Fruit fly (Drosophila melanogaster) whole organism, embryonic: ENCODE measurements around the gene CG43322.

Source experiments
- Atf6 ChIP-seq: fragments of 200-800 bp; sonication (Bioruptor generic); IDR thresholded peaks from 2 replicates; pipeline ENCODE4 v1.3.6; 2022; ENCODE audit warnings: missing biosample characterization, missing genetic modification characterization
- BEAF-32 ChIP-seq: fragments of 200-800 bp; sonication (Bioruptor generic); optimal IDR thresholded peaks from 3 replicates; lab custom pipeline; 2017; ENCODE audit warnings: missing biosample characterization, missing genetic modification characterization, mild to moderate bottlenecking, moderate library complexity, missing genetic modification reagents
- Bdp1 ChIP-seq: fragments of 200-800 bp; sonication (Bioruptor generic); optimal IDR thresholded peaks from 3 replicates; lab custom pipeline; 2016; ENCODE audit warnings: missing biosample characterization, missing genetic modification characterization
- Bgb ChIP-seq: fragments of 200-800 bp; sonication (Bioruptor generic); IDR thresholded peaks from 2 replicates; pipeline ENCODE4 v1.3.6; 2022; ENCODE audit warnings: missing biosample characterization, missing genetic modification characterization; ENCODE audit not compliant: partially characterized antibody
- CG11247 ChIP-seq: fragments of 200-800 bp; sonication (Bioruptor generic); IDR thresholded peaks from 2 replicates; pipeline ENCODE4 v1.3.6; 2022; ENCODE audit warnings: missing biosample characterization, missing genetic modification characterization
- CG11456 ChIP-seq: fragments of 200-800 bp; sonication (Bioruptor generic); IDR thresholded peaks from 3 replicates; pipeline ENCODE4 v1.3.6; 2022; ENCODE audit warnings: missing biosample characterization, missing genetic modification characterization
- CG12071 ChIP-seq: fragments of 200-800 bp; sonication (Bioruptor generic); optimal IDR thresholded peaks from 3 replicates; lab custom pipeline; 2018; ENCODE audit warnings: missing biosample characterization, mild to moderate bottlenecking, missing genetic modification characterization
- CG12744 ChIP-seq: fragments of 200-800 bp; sonication (Bioruptor generic); optimal IDR thresholded peaks from 2 replicates; lab custom pipeline; 2016; ENCODE audit warnings: missing biosample characterization, missing genetic modification characterization
- CG13624 ChIP-seq: fragments of 200-800 bp; sonication (Bioruptor generic); optimal IDR thresholded peaks from 2 replicates; lab custom pipeline; 2016; ENCODE audit warnings: missing biosample characterization, missing genetic modification characterization
- CG1602 ChIP-seq: fragments of 200-800 bp; sonication (Bioruptor generic); optimal IDR thresholded peaks from 3 replicates; lab custom pipeline; 2016; ENCODE audit warnings: missing biosample characterization, missing genetic modification characterization
- CG1603 ChIP-seq: fragments of 200-800 bp; sonication (Bioruptor generic); optimal IDR thresholded peaks from 2 replicates; lab custom pipeline; 2019; ENCODE audit warnings: missing biosample characterization, mild to moderate bottlenecking, missing genetic modification characterization, moderate library complexity
- CG17912 ChIP-seq: fragments of 200-800 bp; sonication (Bioruptor generic); optimal IDR thresholded peaks from 2 replicates; lab custom pipeline; 2018; ENCODE audit warnings: missing biosample characterization, mild to moderate bottlenecking, missing genetic modification characterization
- CG2116 ChIP-seq: fragments of 200-800 bp; sonication (Bioruptor generic); optimal IDR thresholded peaks from 3 replicates; lab custom pipeline; 2018; ENCODE audit warnings: missing biosample characterization, mild to moderate bottlenecking, missing genetic modification characterization
- CG2678 ChIP-seq: fragments of 200-800 bp; sonication (Bioruptor generic); optimal IDR thresholded peaks from 3 replicates; lab custom pipeline; 2019; ENCODE audit warnings: missing biosample characterization, mild to moderate bottlenecking, missing genetic modification characterization, moderate library complexity
- CG2875 ChIP-seq: fragments of 200-800 bp; sonication (Bioruptor generic); optimal IDR thresholded peaks from 2 replicates; lab custom pipeline; 2017; ENCODE audit warnings: missing biosample characterization, mild to moderate bottlenecking, missing genetic modification characterization, missing genetic modification reagents
- CG30020 ChIP-seq: fragments of 200-800 bp; optimal IDR thresholded peaks from 2 replicates; lab custom pipeline; 2019; ENCODE audit warnings: missing biosample characterization, mild to moderate bottlenecking, missing genetic modification characterization, moderate library complexity
- CG31388 ChIP-seq: fragments of 200-800 bp; sonication (Bioruptor generic); optimal IDR thresholded peaks from 2 replicates; lab custom pipeline; 2016; ENCODE audit warnings: missing biosample characterization, missing genetic modification characterization
- CG4404 ChIP-seq: fragments of 200-800 bp; sonication (Bioruptor generic); IDR thresholded peaks from 2 replicates; pipeline ENCODE4 v1.3.6; 2022; ENCODE audit warnings: missing biosample characterization, missing genetic modification characterization
- CG4820 ChIP-seq: fragments of 200-800 bp; sonication (Bioruptor generic); optimal IDR thresholded peaks from 3 replicates; lab custom pipeline; 2016; ENCODE audit warnings: missing biosample characterization, missing genetic modification characterization
- CG8089 ChIP-seq: fragments of 200-800 bp; sonication (Bioruptor generic); optimal IDR thresholded peaks from 3 replicates; lab custom pipeline; 2016; ENCODE audit warnings: missing biosample characterization, missing genetic modification characterization
- CG8388 ChIP-seq: fragments of 200-800 bp; sonication (Bioruptor generic); optimal IDR thresholded peaks from 2 replicates; lab custom pipeline; 2019; ENCODE audit warnings: missing biosample characterization, mild to moderate bottlenecking, missing genetic modification characterization, moderate library complexity
- CG8478 ChIP-seq: fragments of >200 bp; optimal IDR thresholded peaks from 2 replicates; lab custom pipeline; 2018
- CG9932 ChIP-seq: fragments of 200-800 bp; sonication (Bioruptor generic); IDR thresholded peaks from 2 replicates; pipeline ENCODE4 v1.3.6; 2022; ENCODE audit warnings: missing biosample characterization, missing genetic modification characterization
- Dfd ChIP-seq, 2 experiments: fragments of >200 bp; optimal IDR thresholded peaks; 2 replicates each; lab custom pipeline; 2017; ENCODE audit warnings: missing biosample characterization in 2 of 2, missing genetic modification characterization in 2 of 2
- Eip74EF ChIP-seq, 2 experiments: fragments of 200-800 bp in 1 of 2; fragments of >200 bp in 1 of 2; sonication (Bioruptor generic) in 1 of 2; optimal IDR thresholded peaks; 2 replicates each; lab custom pipeline; 2017 to 2019; ENCODE audit warnings: missing biosample characterization in 2 of 2, missing genetic modification characterization in 2 of 2, mild to moderate bottlenecking in 1 of 2, moderate library complexity in 1 of 2
- Fer3 ChIP-seq: fragments of 200-800 bp; sonication (Bioruptor generic); optimal IDR thresholded peaks from 2 replicates; lab custom pipeline; 2018; ENCODE audit warnings: missing biosample characterization, mild to moderate bottlenecking, missing genetic modification characterization, moderate library complexity
- HmgD ChIP-seq: fragments of 200-800 bp; sonication (Bioruptor generic); optimal IDR thresholded peaks from 3 replicates; lab custom pipeline; 2016; ENCODE audit warnings: missing biosample characterization, missing genetic modification characterization
- Lhr ChIP-seq: fragments of 200-800 bp; sonication (Bioruptor generic); optimal IDR thresholded peaks from 3 replicates; lab custom pipeline; 2017; ENCODE audit warnings: mild to moderate bottlenecking, missing biosample characterization, missing genetic modification reagents, missing genetic modification characterization
- MBD-R2 ChIP-seq: fragments of 200-800 bp; sonication (Bioruptor generic); IDR thresholded peaks from 2 replicates; pipeline ENCODE4 v1.3.6; 2022; ENCODE audit warnings: missing biosample characterization, missing genetic modification characterization
- Mrtf ChIP-seq: fragments of 200-800 bp; sonication (Bioruptor generic); IDR thresholded peaks from 3 replicates; pipeline ENCODE4 v1.3.6; 2022; ENCODE audit warnings: missing biosample characterization, missing genetic modification characterization
- Oaz ChIP-seq: fragments of 200-800 bp; sonication (Bioruptor generic); IDR thresholded peaks from 2 replicates; pipeline ENCODE4 v1.3.6; 2022; ENCODE audit warnings: missing biosample characterization, missing genetic modification characterization
- Rfx ChIP-seq: fragments of 200-800 bp; sonication (Bioruptor generic); IDR thresholded peaks from 2 replicates; pipeline ENCODE4 v1.3.6; 2022; ENCODE audit warnings: missing biosample characterization, missing genetic modification characterization
- Ssrp ChIP-seq: fragments of 200-800 bp; sonication (Bioruptor generic); optimal IDR thresholded peaks from 2 replicates; lab custom pipeline; 2018; ENCODE audit warnings: missing biosample characterization, mild to moderate bottlenecking, missing genetic modification characterization, moderate library complexity
- YL-1 ChIP-seq: fragments of 200-800 bp; sonication (Bioruptor generic); optimal IDR thresholded peaks from 3 replicates; lab custom pipeline; 2017; ENCODE audit warnings: missing biosample characterization, mild to moderate bottlenecking, missing genetic modification characterization
- bbx ChIP-seq: fragments of 200-800 bp; sonication (Bioruptor generic); IDR thresholded peaks from 2 replicates; pipeline ENCODE4 v1.3.6; 2022; ENCODE audit warnings: missing biosample characterization, missing genetic modification characterization; ENCODE audit not compliant: partially characterized antibody
- chinmo ChIP-seq: fragments of 200-800 bp; sonication (Bioruptor generic); IDR thresholded peaks from 4 replicates; pipeline ENCODE4 v1.3.6; 2022; ENCODE audit warnings: missing biosample characterization, missing genetic modification characterization; ENCODE audit not compliant: partially characterized antibody
- crol ChIP-seq: fragments of 200-800 bp; sonication (Bioruptor generic); IDR thresholded peaks from 2 replicates; pipeline ENCODE4 v1.3.6; 2022; ENCODE audit warnings: missing biosample characterization, missing genetic modification characterization
- dm ChIP-seq: fragments of 200-800 bp; sonication (Bioruptor generic); optimal IDR thresholded peaks from 3 replicates; lab custom pipeline; 2016; ENCODE audit warnings: missing biosample characterization, missing genetic modification characterization
- ems ChIP-seq: fragments of 200-800 bp; sonication (Bioruptor generic); optimal IDR thresholded peaks from 3 replicates; lab custom pipeline; 2016; ENCODE audit warnings: missing biosample characterization, missing genetic modification characterization
- fu2 ChIP-seq: fragments of 200-800 bp; sonication (Bioruptor generic); optimal IDR thresholded peaks from 2 replicates; lab custom pipeline; 2016; ENCODE audit warnings: missing biosample characterization, missing genetic modification characterization
- her ChIP-seq: fragments of 200-800 bp; sonication (Bioruptor generic); optimal IDR thresholded peaks from 2 replicates; lab custom pipeline; 2016; ENCODE audit warnings: missing biosample characterization, missing genetic modification characterization
- hkb ChIP-seq, 2 experiments: fragments of 200-800 bp in 1 of 2; fragments of >200 bp in 1 of 2; sonication (Bioruptor generic) in 1 of 2; IDR thresholded peaks in 1 of 2; optimal IDR thresholded peaks in 1 of 2; 2 replicates each; pipeline versions ENCODE4 v1.3.6 to Lab custom; 2017 to 2022; ENCODE audit warnings: missing biosample characterization in 1 of 2, missing genetic modification characterization in 1 of 2
- kni ChIP-seq: fragments of 200-800 bp; sonication (Bioruptor generic); optimal IDR thresholded peaks from 3 replicates; lab custom pipeline; 2017; ENCODE audit warnings: mild to moderate bottlenecking, missing biosample characterization, missing genetic modification reagents, missing genetic modification characterization
- lbe ChIP-seq: fragments of 200-800 bp; sonication (Bioruptor generic); optimal IDR thresholded peaks from 2 replicates; lab custom pipeline; 2016; ENCODE audit warnings: missing biosample characterization, mild to moderate bottlenecking, missing genetic modification characterization
- odd ChIP-seq: fragments of 200-800 bp; sonication (Bioruptor generic); optimal IDR thresholded peaks from 2 replicates; lab custom pipeline; 2017; ENCODE audit warnings: missing biosample characterization, mild to moderate bottlenecking, missing genetic modification characterization
- pan ChIP-seq, 4 experiments: fragments of >200 bp in 3 of 4; fragments of 200-800 bp in 1 of 4; sonication (Bioruptor generic) in 1 of 4; optimal IDR thresholded peaks in 3 of 4; IDR thresholded peaks in 1 of 4; 2 replicates each; pipeline versions ENCODE4 v1.3.6 to Lab custom; 2017 to 2022; ENCODE audit warnings: missing biosample characterization in 2 of 4, missing genetic modification characterization in 2 of 4, mixed read lengths in 1 of 4
- pnt ChIP-seq: fragments of 200-800 bp; sonication (Bioruptor generic); optimal IDR thresholded peaks from 3 replicates; lab custom pipeline; 2016; ENCODE audit warnings: missing biosample characterization, missing genetic modification characterization
- ro ChIP-seq: fragments of 200-800 bp; sonication (Bioruptor generic); IDR thresholded peaks from 2 replicates; pipeline ENCODE4 v1.3.6; 2022; ENCODE audit warnings: missing biosample characterization, missing genetic modification characterization
- sr ChIP-seq: fragments of 200-800 bp; sonication (Bioruptor generic); IDR thresholded peaks from 3 replicates; pipeline ENCODE4 v1.3.6; 2022; ENCODE audit warnings: missing biosample characterization, missing genetic modification characterization
- ssp ChIP-seq: fragments of 200-800 bp; sonication (Bioruptor generic); IDR thresholded peaks from 2 replicates; pipeline ENCODE4 v1.3.6; 2022; ENCODE audit warnings: missing biosample characterization, missing genetic modification characterization

Gene CG43322

DNA sequence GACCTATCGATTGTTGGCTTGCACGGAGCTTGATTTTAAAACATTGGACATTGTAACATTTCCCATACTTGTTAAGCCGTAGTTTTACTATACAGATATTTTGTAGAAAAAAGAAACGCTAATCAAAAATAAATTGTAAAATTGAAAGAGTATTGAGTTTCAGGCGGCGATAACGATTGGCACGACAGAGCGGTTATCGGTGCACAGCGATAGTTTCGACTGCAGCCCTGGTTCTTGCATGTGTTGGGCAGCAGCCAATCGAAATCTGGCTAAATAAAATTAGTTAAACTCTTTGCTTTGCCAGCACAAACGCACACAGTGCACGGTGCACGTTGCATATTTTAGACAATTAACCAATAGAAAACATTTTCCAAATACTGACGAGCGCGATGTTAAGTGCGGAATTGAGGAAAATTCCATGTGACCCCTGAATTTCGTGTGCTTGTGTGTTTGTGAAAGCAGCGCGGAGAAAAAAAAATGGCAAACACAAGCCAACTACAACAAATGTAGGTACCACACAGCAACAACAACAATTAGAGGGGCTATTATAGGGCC is 24.7 kb downstream of the CG43322 start, which contains the start of gene milt (continued):
- TF ChIP-seq ems (GFP tag; lab: Kevin White, UChicago), result peak; percentile 53
- no peak for TF ChIP-seq ro (GFP tag; lab: Robert Waterston, UW)
- TF ChIP-seq Fer3 (tag; lab: Kevin White, UChicago), result no peak
- no peak for TF ChIP-seq CG8388 (GFP tag; lab: Kevin White, UChicago)
- no peak for TF ChIP-seq CG9932 (GFP tag; lab: Robert Waterston, UW)
- TF ChIP-seq Bdp1 (GFP tag; lab: Kevin White, UChicago), result no peak
- TF ChIP-seq CG11247, result no peak
- TF ChIP-seq HmgD (GFP tag; lab: Kevin White, UChicago), result no peak
- no peak for TF ChIP-seq hkb (optimal IDR thresholded peaks at IDR 0.05; lab: Kevin White, UChicago)
- TF ChIP-seq hkb (GFP tag; IDR thresholded peaks at IDR 0.05; lab: Robert Waterston, UW), result peak; percentile 41; the same call in 1 of the 2 replicates
- peak; percentile 65 for TF ChIP-seq CG1603 (tag; lab: Kevin White, UChicago)
- TF ChIP-seq Eip74EF (GFP tag; optimal IDR thresholded peaks at IDR 0.05; lab: Kevin White, UChicago), result no peak
- peak; percentile 83 for TF ChIP-seq dm (GFP tag; lab: Kevin White, UChicago)
- no peak for TF ChIP-seq sr (GFP tag; lab: Robert Waterston, UW)
- TF ChIP-seq pan (optimal IDR thresholded peaks at IDR 0.05; lab: Kevin White, UChicago), result no peak
- TF ChIP-seq pan (GFP tag; optimal IDR thresholded peaks at IDR 0.05 in 1 of 2, IDR thresholded peaks at IDR 0.05 in 1 of 2), result no peak
- TF ChIP-seq pnt (GFP tag; lab: Kevin White, UChicago), result no peak
- no peak for TF ChIP-seq CG8478 (lab: Kevin White, UChicago)
- TF ChIP-seq BEAF-32 (GFP tag; lab: Kevin White, UChicago), result peak; percentile 81
- TF ChIP-seq ssp (GFP tag; lab: Robert Waterston, UW), result no peak
- TF ChIP-seq CG8089 (GFP tag; lab: Kevin White, UChicago), result no peak
- no peak for TF ChIP-seq lbe (GFP tag; lab: Kevin White, UChicago)
- TF ChIP-seq kni (GFP tag; lab: Kevin White, UChicago), result peak; percentile 24
- no peak for TF ChIP-seq CG2678 (tag; lab: Kevin White, UChicago)
- peak; percentile 78 for TF ChIP-seq chinmo (GFP tag; lab: Robert Waterston, UW)
- peak; percentile 94 for TF ChIP-seq bbx (GFP tag; lab: Robert Waterston, UW)
- TF ChIP-seq Oaz (GFP tag; lab: Robert Waterston, UW), result no peak
- TF ChIP-seq YL-1 (GFP tag; lab: Kevin White, UChicago), result peak; percentile 88
- no peak for TF ChIP-seq Dfd (GFP tag; optimal IDR thresholded peaks at IDR 0.05; lab: Kevin White, UChicago)
- TF ChIP-seq Rfx (GFP tag; lab: Robert Waterston, UW), result peak; percentile 43; the same call in 1 of the 2 replicates
- TF ChIP-seq MBD-R2 (GFP tag; lab: Robert Waterston, UW), result peak; percentile 44
- TF ChIP-seq CG2875 (GFP tag; lab: Kevin White, UChicago), result no peak
- no peak for TF ChIP-seq CG31388
- peak; percentile 88 for TF ChIP-seq Bgb (GFP tag; lab: Robert Waterston, UW)
- peak; percentile 38 for TF ChIP-seq CG13624
- TF ChIP-seq CG4404, result no peak
- peak; percentile 2 for TF ChIP-seq CG12744 (GFP tag; lab: Kevin White, UChicago)
- no peak for TF ChIP-seq CG12071 (GFP tag; lab: Kevin White, UChicago)
- TF ChIP-seq her (GFP tag; lab: Kevin White, UChicago), result peak; percentile 5
- no peak for TF ChIP-seq fu2
- peak; percentile 94 for TF ChIP-seq CG2116 (GFP tag; lab: Kevin White, UChicago)
- no peak for TF ChIP-seq crol (GFP tag; lab: Robert Waterston, UW)
- no peak for TF ChIP-seq Lhr (GFP tag; lab: Kevin White, UChicago)
- TF ChIP-seq CG11456 (GFP tag; lab: Robert Waterston, UW), result no peak
- TF ChIP-seq CG1602, result no peak
- no peak for TF ChIP-seq odd (GFP tag; lab: Kevin White, UChicago)
- no peak for TF ChIP-seq Atf6 (GFP tag; lab: Robert Waterston, UW)
- TF ChIP-seq CG4820 (GFP tag; lab: Kevin White, UChicago), result no peak
- peak; percentile 2 for TF ChIP-seq Ssrp (tag; lab: Kevin White, UChicago)
- TF ChIP-seq Mrtf (GFP tag; lab: Robert Waterston, UW), result no peak
- peak; percentile 36 for TF ChIP-seq CG30020 (tag; lab: Kevin White, UChicago)
- TF ChIP-seq CG17912 (GFP tag; lab: Kevin White, UChicago), result peak; percentile 9
